Worm (Caenorhabditis elegans): ENCODE data around the gene fbxc-24.

DNA sequence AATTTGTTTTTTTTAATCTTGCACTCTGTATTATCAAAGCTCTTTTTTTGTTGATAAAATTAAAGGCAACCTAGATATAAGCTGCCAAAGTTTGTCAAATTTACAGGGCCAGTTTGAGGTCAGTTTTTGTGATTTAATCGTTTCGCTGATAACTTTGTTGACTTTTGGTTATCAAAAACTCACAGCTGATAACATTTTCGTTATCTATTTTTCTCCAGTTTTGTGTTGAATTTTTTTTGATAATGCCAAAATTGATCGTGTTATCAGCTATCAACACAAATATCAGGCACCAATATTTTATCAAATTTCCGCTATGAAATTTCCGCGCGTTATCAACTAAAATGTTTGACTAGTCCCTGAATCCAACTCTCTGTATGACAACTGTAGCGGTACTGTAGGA is 5.8 kb upstream of the fbxc-24 start:
- TF ChIP-seq nhr-12 (tag; optimal IDR thresholded peaks at IDR 0.05) (no peak), ceh-82 (tag; optimal IDR thresholded peaks at IDR 0.05) (no peak), egl-27 (tag; optimal IDR thresholded peaks at IDR 0.05) (peak; percentile 73), nhr-23 (tag; optimal IDR thresholded peaks at IDR 0.05) (no peak), nfya-1 (tag; optimal IDR thresholded peaks at IDR 0.05; ENCODE audit: insufficient read depth) (no peak), nhr-77 (tag; optimal IDR thresholded peaks at IDR 0.05) (no peak), fkh-10 (GFP tag; optimal IDR thresholded peaks at IDR 0.05) (no peak), unc-39 (tag; optimal IDR thresholded peaks at IDR 0.05) (no peak), skn-1 (tag; optimal IDR thresholded peaks at IDR 0.05) (no peak), nhr-28 (tag; optimal IDR thresholded peaks at IDR 0.05) (no peak)

Measured in whole organism, L3 larva.